Fruit fly (Drosophila melanogaster) whole organism, embryonic: Measurements from ENCODE around the gene MtnE.
A peak's percentile ranks its signal among the peaks of the same experiment; 100 is the strongest.

Source experiments
- Awh ChIP-seq: fragments of 200-800 bp; sonication (Bioruptor generic); IDR thresholded peaks from 2 replicates; pipeline ENCODE4, ENCODE4 v1.3.6; 2022; ENCODE audit warnings: missing biosample characterization, missing genetic modification characterization
- CG10366 ChIP-seq: fragments of 200-800 bp; sonication (Bioruptor generic); IDR thresholded peaks from 2 replicates; pipeline ENCODE4 v1.3.6; 2022; ENCODE audit warnings: missing biosample characterization, missing genetic modification characterization
- CG11247 ChIP-seq: fragments of 200-800 bp; sonication (Bioruptor generic); IDR thresholded peaks from 2 replicates; pipeline ENCODE4 v1.3.6; 2022; ENCODE audit warnings: missing biosample characterization, missing genetic modification characterization
- CG11398 ChIP-seq: fragments of 200-800 bp; sonication (Bioruptor generic); optimal IDR thresholded peaks from 2 replicates; lab custom pipeline; 2016; ENCODE audit warnings: missing biosample characterization, missing genetic modification characterization
- CG11456 ChIP-seq: fragments of 200-800 bp; sonication (Bioruptor generic); IDR thresholded peaks from 3 replicates; pipeline ENCODE4 v1.3.6; 2022; ENCODE audit warnings: missing biosample characterization, missing genetic modification characterization
- CG15514 ChIP-seq: fragments of 200-800 bp; sonication (Bioruptor generic); optimal IDR thresholded peaks from 3 replicates; lab custom pipeline; 2017; ENCODE audit warnings: missing biosample characterization, missing genetic modification characterization, mild to moderate bottlenecking, moderate library complexity, missing genetic modification reagents
- CG15601 ChIP-seq: fragments of 200-800 bp; sonication (Bioruptor generic); optimal IDR thresholded peaks from 3 replicates; lab custom pipeline; 2019; ENCODE audit warnings: missing biosample characterization, mild to moderate bottlenecking, missing genetic modification characterization, moderate library complexity
- CG1602 ChIP-seq: fragments of 200-800 bp; sonication (Bioruptor generic); optimal IDR thresholded peaks from 3 replicates; lab custom pipeline; 2016; ENCODE audit warnings: missing biosample characterization, missing genetic modification characterization
- CG17359 ChIP-seq: fragments of 200-800 bp; sonication (Bioruptor generic); optimal IDR thresholded peaks from 3 replicates; lab custom pipeline; 2018; ENCODE audit warnings: missing biosample characterization, mild to moderate bottlenecking, missing genetic modification characterization, moderate library complexity
- CG3995 ChIP-seq: fragments of 200-800 bp; sonication (Bioruptor generic); optimal IDR thresholded peaks from 3 replicates; lab custom pipeline; 2016; ENCODE audit warnings: missing biosample characterization, missing genetic modification characterization
- CG4617 ChIP-seq: fragments of 200-800 bp; sonication (Bioruptor generic); optimal IDR thresholded peaks from 3 replicates; lab custom pipeline; 2016; ENCODE audit warnings: missing biosample characterization, missing genetic modification characterization, borderline replicate concordance
- CG4707 ChIP-seq: fragments of 200-800 bp; sonication (Bioruptor generic); optimal IDR thresholded peaks from 2 replicates; lab custom pipeline; 2018; ENCODE audit warnings: missing biosample characterization, mild to moderate bottlenecking, missing genetic modification characterization, moderate library complexity
- CG6791 ChIP-seq: fragments of 200-800 bp; sonication (Bioruptor generic); IDR thresholded peaks from 3 replicates; pipeline ENCODE4 v1.3.6; 2022; ENCODE audit warnings: missing biosample characterization, missing genetic modification characterization; ENCODE audit not compliant: partially characterized antibody
- CG7271 ChIP-seq: fragments of 200-800 bp; sonication (Bioruptor generic); optimal IDR thresholded peaks from 2 replicates; lab custom pipeline; 2018; ENCODE audit warnings: missing biosample characterization, mild to moderate bottlenecking, missing genetic modification characterization, moderate library complexity
- CG7357 ChIP-seq: fragments of 200-800 bp; sonication (Bioruptor generic); IDR thresholded peaks from 3 replicates; pipeline ENCODE4 v1.3.6; 2022; ENCODE audit warnings: missing biosample characterization, missing genetic modification characterization
- CG8281 ChIP-seq: fragments of 200-800 bp; sonication (Bioruptor generic); optimal IDR thresholded peaks from 2 replicates; lab custom pipeline; 2018; ENCODE audit warnings: missing biosample characterization, mild to moderate bottlenecking, missing genetic modification characterization, moderate library complexity
- CG8478 ChIP-seq: fragments of >200 bp; optimal IDR thresholded peaks from 2 replicates; lab custom pipeline; 2018
- CG9797 ChIP-seq: fragments of 200-800 bp; sonication (Bioruptor generic); optimal IDR thresholded peaks from 3 replicates; lab custom pipeline; 2018; ENCODE audit warnings: missing biosample characterization, mild to moderate bottlenecking, missing genetic modification characterization
- CHES-1-like ChIP-seq: fragments of 200-800 bp; sonication (Bioruptor generic); optimal IDR thresholded peaks from 2 replicates; lab custom pipeline; 2016; ENCODE audit warnings: missing biosample characterization, missing genetic modification characterization
- CkIIα-i1 ChIP-seq: fragments of 200-800 bp; sonication (Bioruptor generic); IDR thresholded peaks from 2 replicates; pipeline ENCODE4 v1.3.6; 2022; ENCODE audit warnings: missing biosample characterization, missing genetic modification characterization
- Dip3 ChIP-seq: fragments of 200-800 bp; sonication (Bioruptor generic); optimal IDR thresholded peaks from 3 replicates; lab custom pipeline; 2016; ENCODE audit warnings: missing biosample characterization, missing genetic modification characterization
- Eip74EF ChIP-seq, 2 experiments: fragments of 200-800 bp in 1 of 2; fragments of >200 bp in 1 of 2; sonication (Bioruptor generic) in 1 of 2; optimal IDR thresholded peaks; 2 replicates each; lab custom pipeline; 2017 to 2019; ENCODE audit warnings: missing biosample characterization in 2 of 2, missing genetic modification characterization in 2 of 2, mild to moderate bottlenecking in 1 of 2, moderate library complexity in 1 of 2
- HLH54F ChIP-seq: fragments of 200-800 bp; sonication (Bioruptor generic); optimal IDR thresholded peaks from 3 replicates; lab custom pipeline; 2016; ENCODE audit warnings: missing biosample characterization, missing genetic modification characterization
- Lpt ChIP-seq: fragments of >200 bp; optimal IDR thresholded peaks from 2 replicates; lab custom pipeline; 2018; ENCODE audit warnings: missing biosample characterization, missing genetic modification characterization
- Max ChIP-seq: fragments of 200-800 bp; sonication (Bioruptor generic); optimal IDR thresholded peaks from 2 replicates; lab custom pipeline; 2016; ENCODE audit warnings: missing biosample characterization, mild to moderate bottlenecking, missing genetic modification characterization
- Mes4 ChIP-seq: fragments of 200-800 bp; sonication (Bioruptor generic); optimal IDR thresholded peaks from 2 replicates; lab custom pipeline; 2016; ENCODE audit warnings: missing biosample characterization, missing genetic modification characterization
- NC2β ChIP-seq: fragments of 200-800 bp; sonication (Bioruptor generic); optimal IDR thresholded peaks from 2 replicates; lab custom pipeline; 2016; ENCODE audit warnings: missing biosample characterization, missing genetic modification characterization
- Rx ChIP-seq: fragments of 200-800 bp; sonication (Bioruptor generic); IDR thresholded peaks from 2 replicates; pipeline ENCODE4 v1.3.6; 2022; ENCODE audit warnings: missing biosample characterization, missing genetic modification characterization
- Sry-β ChIP-seq: fragments of 200-800 bp; sonication (Bioruptor generic); optimal IDR thresholded peaks from 2 replicates; lab custom pipeline; 2018; ENCODE audit warnings: missing biosample characterization, mild to moderate bottlenecking, missing genetic modification characterization, moderate library complexity
- Tbp ChIP-seq: fragments of >200 bp; optimal IDR thresholded peaks from 2 replicates; lab custom pipeline; 2018; ENCODE audit warnings: missing biosample characterization, missing genetic modification characterization
- amos ChIP-seq: fragments of 200-800 bp; sonication (Bioruptor generic); IDR thresholded peaks from 2 replicates; pipeline ENCODE4 v1.3.6; 2022; ENCODE audit warnings: missing biosample characterization, missing genetic modification characterization; ENCODE audit not compliant: partially characterized antibody
- ap ChIP-seq: fragments of 200-800 bp; sonication (Bioruptor generic); IDR thresholded peaks from 2 replicates; pipeline ENCODE4 v1.3.6; 2022; ENCODE audit warnings: missing biosample characterization, missing genetic modification characterization
- chinmo ChIP-seq: fragments of 200-800 bp; sonication (Bioruptor generic); IDR thresholded peaks from 4 replicates; pipeline ENCODE4 v1.3.6; 2022; ENCODE audit warnings: missing biosample characterization, missing genetic modification characterization; ENCODE audit not compliant: partially characterized antibody
- ci ChIP-seq: fragments of 200-800 bp; sonication (Bioruptor generic); IDR thresholded peaks from 3 replicates; pipeline ENCODE4 v1.3.6; 2022; ENCODE audit warnings: missing biosample characterization, missing genetic modification characterization
- crol ChIP-seq: fragments of 200-800 bp; sonication (Bioruptor generic); IDR thresholded peaks from 2 replicates; pipeline ENCODE4 v1.3.6; 2022; ENCODE audit warnings: missing biosample characterization, missing genetic modification characterization
- dan ChIP-seq: fragments of 200-800 bp; sonication (Bioruptor generic); IDR thresholded peaks from 2 replicates; pipeline ENCODE4 v1.3.6; 2022; ENCODE audit warnings: missing biosample characterization, missing genetic modification characterization
- dati ChIP-seq: fragments of 200-800 bp; sonication (Bioruptor generic); IDR thresholded peaks from 2 replicates; pipeline ENCODE4 v1.3.6; 2022; ENCODE audit warnings: missing biosample characterization, missing genetic modification characterization
- fd64A ChIP-seq: fragments of 200-800 bp; sonication (Bioruptor generic); optimal IDR thresholded peaks from 3 replicates; lab custom pipeline; 2018; ENCODE audit warnings: missing biosample characterization, mild to moderate bottlenecking, missing genetic modification characterization
- h ChIP-seq: fragments of >200 bp; optimal IDR thresholded peaks from 2 replicates; lab custom pipeline; 2017
- hkb ChIP-seq, 2 experiments: fragments of 200-800 bp in 1 of 2; fragments of >200 bp in 1 of 2; sonication (Bioruptor generic) in 1 of 2; IDR thresholded peaks in 1 of 2; optimal IDR thresholded peaks in 1 of 2; 2 replicates each; pipeline versions ENCODE4 v1.3.6 to Lab custom; 2017 to 2022; ENCODE audit warnings: missing biosample characterization in 1 of 2, missing genetic modification characterization in 1 of 2
- klu ChIP-seq: fragments of 200-800 bp; sonication (Bioruptor generic); IDR thresholded peaks from 2 replicates; pipeline ENCODE4 v1.3.6; 2022; ENCODE audit warnings: missing biosample characterization, missing genetic modification characterization
- lab ChIP-seq: fragments of 200-800 bp; sonication (Bioruptor generic); optimal IDR thresholded peaks from 3 replicates; lab custom pipeline; 2017; ENCODE audit warnings: missing biosample characterization, missing genetic modification characterization, mild to moderate bottlenecking, moderate library complexity, missing genetic modification reagents
- nerfin-2 ChIP-seq: fragments of 200-800 bp; sonication (Bioruptor generic); IDR thresholded peaks from 2 replicates; pipeline ENCODE4 v1.3.6; 2022; ENCODE audit warnings: missing biosample characterization, missing genetic modification characterization; ENCODE audit not compliant: partially characterized antibody
- pan ChIP-seq, 4 experiments: fragments of >200 bp in 3 of 4; fragments of 200-800 bp in 1 of 4; sonication (Bioruptor generic) in 1 of 4; optimal IDR thresholded peaks in 3 of 4; IDR thresholded peaks in 1 of 4; 2 replicates each; pipeline versions ENCODE4 v1.3.6 to Lab custom; 2017 to 2022; ENCODE audit warnings: missing biosample characterization in 2 of 4, missing genetic modification characterization in 2 of 4, mixed read lengths in 1 of 4
- prd ChIP-seq, 3 experiments: fragments of >200 bp in 2 of 3; fragments of 200-800 bp in 1 of 3; sonication (Bioruptor generic) in 1 of 3; optimal IDR thresholded peaks in 2 of 3; IDR thresholded peaks in 1 of 3; 2 replicates in 2 of 3; 3 replicates in 1 of 3; pipeline versions ENCODE4 v1.3.6 to Lab custom; 2017 to 2022; ENCODE audit warnings: missing biosample characterization in 1 of 3, missing genetic modification characterization in 1 of 3
- pzg ChIP-seq: fragments of 200-800 bp; sonication (Bioruptor generic); optimal IDR thresholded peaks from 3 replicates; lab custom pipeline; 2018; ENCODE audit warnings: missing biosample characterization, mild to moderate bottlenecking, missing genetic modification characterization, moderate library complexity
- slou ChIP-seq: fragments of 200-800 bp; sonication (Bioruptor generic); optimal IDR thresholded peaks from 3 replicates; lab custom pipeline; 2016; ENCODE audit warnings: missing biosample characterization, missing genetic modification characterization
- stwl ChIP-seq: fragments of 200-800 bp; sonication (Bioruptor generic); optimal IDR thresholded peaks from 3 replicates; lab custom pipeline; 2018; ENCODE audit warnings: missing biosample characterization, mild to moderate bottlenecking, missing genetic modification characterization, moderate library complexity
- sug ChIP-seq: fragments of 200-800 bp; optimal IDR thresholded peaks from 2 replicates; lab custom pipeline; 2019; ENCODE audit warnings: missing biosample characterization, mild to moderate bottlenecking, missing genetic modification characterization, moderate library complexity
- tap ChIP-seq: fragments of 200-800 bp; optimal IDR thresholded peaks from 3 replicates; lab custom pipeline; 2019; ENCODE audit warnings: missing biosample characterization, mild to moderate bottlenecking, missing genetic modification characterization, moderate library complexity

The MtnE gene

dm6 chr3R:20576789-20577188, 42.3 kb upstream of the MtnE start, which contains the start of the genes TFAM and CG5412 (continued):
- TF ChIP-seq tap (tag; lab: Kevin White, UChicago) (no peak), Tbp (no peak), CG11247 (GFP tag; lab: Robert Waterston, UW) (no peak), prd (optimal IDR thresholded peaks at IDR 0.05; lab: Kevin White, UChicago) (no peak), prd (GFP tag; IDR thresholded peaks at IDR 0.05; lab: Robert Waterston, UW) (no peak), crol (GFP tag; lab: Robert Waterston, UW) (0 out of 2 replicates have a peak, but pooled peaks have one; percentile 2), dan (GFP tag; lab: Robert Waterston, UW) (no peak), Max (GFP tag; lab: Kevin White, UChicago) (peak; percentile 43), NC2β (no peak), h (no peak), Eip74EF (GFP tag; optimal IDR thresholded peaks at IDR 0.05; lab: Kevin White, UChicago) (no peak), slou (no peak), CG17359 (tag; lab: Kevin White, UChicago) (no peak), klu (GFP tag; lab: Robert Waterston, UW) (no peak), CG11456 (GFP tag; lab: Robert Waterston, UW) (no peak), hkb (optimal IDR thresholded peaks at IDR 0.05; lab: Kevin White, UChicago) (no peak), hkb (GFP tag; IDR thresholded peaks at IDR 0.05; lab: Robert Waterston, UW) (no peak), pzg (GFP tag; lab: Kevin White, UChicago) (peak; percentile 66), CG10366 (no peak), CG8281 (tag; lab: Kevin White, UChicago) (no peak), Dip3 (GFP tag; lab: Kevin White, UChicago) (no peak), nerfin-2 (GFP tag; lab: Robert Waterston, UW) (no peak), lab (GFP tag; lab: Kevin White, UChicago) (no peak), CHES-1-like (no peak), CG9797 (GFP tag; lab: Kevin White, UChicago) (peak; percentile 32), ap (GFP tag; lab: Robert Waterston, UW) (no peak), sug (tag; lab: Kevin White, UChicago) (no peak), CG8478 (no peak), amos (GFP tag; lab: Robert Waterston, UW) (peak; percentile 45; the same call in 1 of the 2 replicates), CG6791 (GFP tag; lab: Robert Waterston, UW) (peak; percentile 45; the same call in 2 of the 3 replicates), CkIIα-i1 (no peak), Lpt (no peak), HLH54F (no peak), Awh (GFP tag; lab: Robert Waterston, UW) (no peak), Rx (GFP tag; lab: Robert Waterston, UW) (no peak), CG15514 (GFP tag; lab: Kevin White, UChicago) (no peak), stwl (peak; percentile 55), CG11398 (GFP tag; lab: Kevin White, UChicago) (no peak), CG7357 (GFP tag; lab: Robert Waterston, UW) (no peak), ci (GFP tag; lab: Robert Waterston, UW) (0 out of 3 replicates have a peak, but pooled peaks have one; percentile 9), dati (GFP tag; lab: Robert Waterston, UW) (no peak), chinmo (no peak), CG1602 (GFP tag; lab: Kevin White, UChicago) (no peak), Sry-β (GFP tag; lab: Kevin White, UChicago) (no peak), CG7271 (no peak), CG4707 (GFP tag; lab: Kevin White, UChicago) (no peak), Mes4 (GFP tag; lab: Kevin White, UChicago) (no peak), fd64A (GFP tag; lab: Kevin White, UChicago) (no peak), CG3995 (GFP tag; lab: Kevin White, UChicago) (peak; percentile 13), CG15601 (no peak), CG4617 (GFP tag; lab: Kevin White, UChicago) (peak; percentile 85), pan (optimal IDR thresholded peaks at IDR 0.05; lab: Kevin White, UChicago) (no peak), pan (GFP tag; optimal IDR thresholded peaks at IDR 0.05 in 1 of 2, IDR thresholded peaks at IDR 0.05 in 1 of 2) (no peak)
